Worm (Caenorhabditis elegans): Measurements from ENCODE around the gene ins-17.

The ins-17 gene

ce11 chrIII:4495250-4495649, 17.9 kb upstream of the ins-17 start (continued):
- no peak for TF ChIP-seq lsy-2 (tag; optimal IDR thresholded peaks at IDR 0.05)
- TF ChIP-seq nhr-12 (tag; optimal IDR thresholded peaks at IDR 0.05): no peak
- peak; percentile 26 for TF ChIP-seq ceh-16 (tag; optimal IDR thresholded peaks at IDR 0.05)
- TF ChIP-seq unc-55 (GFP tag; optimal IDR thresholded peaks at IDR 0.05): no peak
- TF ChIP-seq skn-1 (tag; optimal IDR thresholded peaks at IDR 0.05): no peak
- TF ChIP-seq nhr-21 (tag; optimal IDR thresholded peaks at IDR 0.05): peak; percentile 14
- no peak for TF ChIP-seq ztf-1 (GFP tag; conservative IDR thresholded peaks at IDR 0.05)

ce11 chrIII:4494541-4495010, 17.2 kb upstream of the ins-17 start:
- TF ChIP-seq skn-1 (tag; optimal IDR thresholded peaks at IDR 0.05) (no peak), unc-55 (GFP tag; optimal IDR thresholded peaks at IDR 0.05) (no peak), lin-11 (tag; optimal IDR thresholded peaks at IDR 0.05) (no peak), nhr-129 (tag; optimal IDR thresholded peaks at IDR 0.05) (peak; percentile 76), nhr-11 (tag; optimal IDR thresholded peaks at IDR 0.05) (no peak), sma-3 (GFP tag; optimal IDR thresholded peaks at IDR 0.05) (peak; percentile 85), peb-1 (tag; optimal IDR thresholded peaks at IDR 0.05) (no peak), fos-1 (tag; optimal IDR thresholded peaks at IDR 0.05) (peak; percentile 75), sma-9 (GFP tag; optimal IDR thresholded peaks at IDR 0.05) (peak; percentile 74), sma-9 (tag; optimal IDR thresholded peaks at IDR 0.05) (no peak), R02D3.7 (tag; optimal IDR thresholded peaks at IDR 0.05) (no peak), nhr-6 (tag; optimal IDR thresholded peaks at IDR 0.05) (peak; percentile 49), zag-1 (tag; optimal IDR thresholded peaks at IDR 0.05) (no peak), lsy-2 (tag; optimal IDR thresholded peaks at IDR 0.05) (peak in 1 of 2 experiments; percentile 62), ztf-4 (tag; optimal IDR thresholded peaks at IDR 0.05) (no peak), Y55F3AM.14 (GFP tag; optimal IDR thresholded peaks at IDR 0.05) (no peak), C34F6.9 (tag; optimal IDR thresholded peaks at IDR 0.05) (peak; percentile 35), egl-27 (tag; optimal IDR thresholded peaks at IDR 0.05) (no peak), mbf-1 (tag; optimal IDR thresholded peaks at IDR 0.05) (no peak), nhr-77 (tag; optimal IDR thresholded peaks at IDR 0.05) (no peak), gmeb-1 (tag; optimal IDR thresholded peaks at IDR 0.05) (peak; percentile 73), unc-62 (GFP tag; optimal IDR thresholded peaks at IDR 0.05) (no peak), lin-13 (GFP tag; optimal IDR thresholded peaks at IDR 0.05) (peak; percentile 49), nhr-23 (tag; optimal IDR thresholded peaks at IDR 0.05) (no peak), nhr-21 (tag; optimal IDR thresholded peaks at IDR 0.05) (peak; percentile 83), crh-2 (tag; optimal IDR thresholded peaks at IDR 0.05) (peak; percentile 78), lin-39 (tag; optimal IDR thresholded peaks at IDR 0.05) (no peak), nhr-25 (tag; optimal IDR thresholded peaks at IDR 0.05) (peak; percentile 81), blmp-1 (tag; optimal IDR thresholded peaks at IDR 0.05; ENCODE audit: insufficient read depth) (peak; percentile 24), unc-39 (tag; optimal IDR thresholded peaks at IDR 0.05) (no peak), dmd-4 (tag; optimal IDR thresholded peaks at IDR 0.05) (no peak), F13H6.1 (tag; optimal IDR thresholded peaks at IDR 0.05) (peak; percentile 37)

DNA sequence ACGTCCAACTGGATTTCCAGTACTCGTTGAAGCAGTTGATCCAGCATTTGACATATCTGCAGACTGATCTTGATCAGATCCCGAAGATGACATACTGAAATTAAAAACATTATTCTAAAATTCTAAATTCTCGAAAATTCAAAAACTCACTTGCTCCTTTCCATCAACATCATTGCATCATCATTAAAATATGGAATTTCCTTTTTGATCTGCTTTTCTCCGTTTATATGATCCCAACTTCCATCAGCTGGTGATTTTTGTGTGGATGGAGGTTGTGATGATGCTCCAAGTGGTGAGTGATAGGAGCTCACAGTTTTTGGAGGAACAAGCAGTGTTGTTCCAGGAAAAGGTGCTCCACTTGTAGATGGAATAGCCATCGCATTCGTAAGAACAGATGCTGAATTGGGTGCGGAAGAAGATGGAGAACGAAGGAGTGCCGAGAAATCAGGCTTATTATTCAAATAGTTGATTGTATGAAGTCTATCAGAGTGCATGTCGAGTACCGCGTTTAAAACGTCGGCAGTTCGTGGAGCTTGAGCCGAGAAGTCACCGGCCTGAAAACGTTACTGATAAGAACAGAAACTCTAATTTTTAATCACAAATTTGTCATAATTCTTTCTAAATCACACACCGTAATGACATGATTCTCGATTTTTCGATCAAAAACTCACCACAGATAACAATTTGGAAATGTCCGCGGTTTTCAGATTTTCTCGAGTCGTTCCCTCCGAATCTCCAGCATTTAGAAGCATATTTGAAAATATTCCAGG, 15.8 kb upstream of the ins-17 start:
- no peak for TF ChIP-seq sem-4 (tag; optimal IDR thresholded peaks at IDR 0.05)
- TF ChIP-seq ZK546.5 (tag; optimal IDR thresholded peaks at IDR 0.05): no peak
- TF ChIP-seq nhr-25 (tag; optimal IDR thresholded peaks at IDR 0.05): no peak
- TF ChIP-seq mbf-1 (tag; optimal IDR thresholded peaks at IDR 0.05): no peak
- no peak for TF ChIP-seq peb-1 (tag; optimal IDR thresholded peaks at IDR 0.05)
- peak; percentile 22 for TF ChIP-seq sma-9 (GFP tag; optimal IDR thresholded peaks at IDR 0.05)
- TF ChIP-seq sma-9 (tag; optimal IDR thresholded peaks at IDR 0.05): no peak
- TF ChIP-seq elt-1 (tag; optimal IDR thresholded peaks at IDR 0.05): no peak
- TF ChIP-seq lin-39 (tag; optimal IDR thresholded peaks at IDR 0.05): no peak
- TF ChIP-seq C34F6.9 (tag; optimal IDR thresholded peaks at IDR 0.05): no peak
- TF ChIP-seq nhr-21 (tag; optimal IDR thresholded peaks at IDR 0.05): peak; percentile 40
- no peak for TF ChIP-seq Y55F3AM.14 (GFP tag; optimal IDR thresholded peaks at IDR 0.05)
- TF ChIP-seq ama-1 (optimal IDR thresholded peaks at IDR 0.05): peak; percentile 51
- TF ChIP-seq fos-1 (tag; optimal IDR thresholded peaks at IDR 0.05): peak; percentile 36
